Fruit fly (Drosophila melanogaster): ENCODE measurements around the gene CG3587.

CG3587 gene

dm6 chrX:1985516-1985915 is 45.4 kb downstream of the CG3587 start:
- TF ChIP-seq D1 (tag; optimal IDR thresholded peaks at IDR 0.05) (no peak), CG14655 (GFP tag; optimal IDR thresholded peaks at IDR 0.05) (no peak), CG12605 (GFP tag; IDR thresholded peaks at IDR 0.05) (no peak), EcR (GFP tag; optimal IDR thresholded peaks at IDR 0.05) (no peak), CG9948 (tag; optimal IDR thresholded peaks at IDR 0.05) (no peak), CG15710 (tag; optimal IDR thresholded peaks at IDR 0.05) (no peak), Pif1A (GFP tag; optimal IDR thresholded peaks at IDR 0.05) (no peak), CG8301 (tag; optimal IDR thresholded peaks at IDR 0.05) (no peak), Snoo (tag; optimal IDR thresholded peaks at IDR 0.05) (no peak), CG17806 (tag; optimal IDR thresholded peaks at IDR 0.05) (no peak), CG10348 (GFP tag; IDR thresholded peaks at IDR 0.05) (no peak), Ets98B (GFP tag; IDR thresholded peaks at IDR 0.05) (no peak), gl (tag; optimal IDR thresholded peaks at IDR 0.05) (no peak), CG34367 (tag; optimal IDR thresholded peaks at IDR 0.05) (no peak), fd96Ca (GFP tag; IDR thresholded peaks at IDR 0.05) (no peak), CG13204 (GFP tag; optimal IDR thresholded peaks at IDR 0.05) (no peak), CG4496 (GFP tag; IDR thresholded peaks at IDR 0.05) (no peak), Pif1B (GFP tag; optimal IDR thresholded peaks at IDR 0.05) (no peak)

dm6 chrX:1988673-1989072 is 48.6 kb downstream of the CG3587 start:
- peak; percentile 94 for TF ChIP-seq fd96Ca (GFP tag; IDR thresholded peaks at IDR 0.05)
- TF ChIP-seq CG12605 (GFP tag; IDR thresholded peaks at IDR 0.05): peak; percentile 84
- TF ChIP-seq CG32121 (GFP tag; IDR thresholded peaks at IDR 0.05): peak; percentile 96
- TF ChIP-seq CG4496 (GFP tag; IDR thresholded peaks at IDR 0.05): peak; percentile 96
- TF ChIP-seq CG8159 (tag; optimal IDR thresholded peaks at IDR 0.05): no peak
- TF ChIP-seq CG15710 (tag; optimal IDR thresholded peaks at IDR 0.05): no peak
- TF ChIP-seq Pif1A (GFP tag; optimal IDR thresholded peaks at IDR 0.05): peak; percentile 40
- peak; percentile 15 for TF ChIP-seq Pif1B (GFP tag; optimal IDR thresholded peaks at IDR 0.05)
- TF ChIP-seq EcR (GFP tag; optimal IDR thresholded peaks at IDR 0.05): no peak
- TF ChIP-seq rn (GFP tag; IDR thresholded peaks at IDR 0.05): peak; percentile 81
- peak; percentile 74 for TF ChIP-seq CG8301 (tag; optimal IDR thresholded peaks at IDR 0.05)
- TF ChIP-seq CG34367 (tag; optimal IDR thresholded peaks at IDR 0.05): no peak
- TF ChIP-seq CG17806 (tag; optimal IDR thresholded peaks at IDR 0.05): peak; percentile 11
- no peak for TF ChIP-seq CG13204 (GFP tag; optimal IDR thresholded peaks at IDR 0.05)
- TF ChIP-seq gl (tag; optimal IDR thresholded peaks at IDR 0.05): no peak
- peak; percentile 92 for TF ChIP-seq Ets98B (GFP tag; IDR thresholded peaks at IDR 0.05)
- no peak for TF ChIP-seq Snoo (tag; optimal IDR thresholded peaks at IDR 0.05)
- TF ChIP-seq D1 (tag; optimal IDR thresholded peaks at IDR 0.05): no peak
- peak; percentile 89 for TF ChIP-seq CG10348 (GFP tag; IDR thresholded peaks at IDR 0.05)
- TF ChIP-seq CG9948 (tag; optimal IDR thresholded peaks at IDR 0.05): peak; percentile 35
- TF ChIP-seq CG14655 (GFP tag; optimal IDR thresholded peaks at IDR 0.05): peak; percentile 75

- TF ChIP-seq EcR (GFP tag; optimal IDR thresholded peaks at IDR 0.05) (no peak), CG32121 (GFP tag; IDR thresholded peaks at IDR 0.05) (no peak), CG4496 (GFP tag; IDR thresholded peaks at IDR 0.05) (peak; percentile 24; the same call in 1 of the 3 replicates), CG15710 (tag; optimal IDR thresholded peaks at IDR 0.05) (no peak), CG10348 (GFP tag; IDR thresholded peaks at IDR 0.05) (no peak)
Observed at dm6 chrX:1989981-1990380, 49.9 kb downstream of the CG3587 start.

All from whole organism, pupa.